Fruit fly (Drosophila melanogaster) whole organism, embryonic: ENCODE measurements around the gene Mst89B.

Source experiments
- CG10209 ChIP-seq: fragments of 200-800 bp; sonication (Bioruptor generic); optimal IDR thresholded peaks from 3 replicates; lab custom pipeline; 2017; ENCODE audit warnings: missing biosample characterization, mild to moderate bottlenecking, missing genetic modification characterization, missing genetic modification reagents
- CG10274 ChIP-seq: fragments of 200-800 bp; sonication (Bioruptor generic); optimal IDR thresholded peaks from 3 replicates; lab custom pipeline; 2017; ENCODE audit warnings: missing biosample characterization, mild to moderate bottlenecking, missing genetic modification characterization
- CG12071 ChIP-seq: fragments of 200-800 bp; sonication (Bioruptor generic); optimal IDR thresholded peaks from 3 replicates; lab custom pipeline; 2018; ENCODE audit warnings: missing biosample characterization, mild to moderate bottlenecking, missing genetic modification characterization
- CG12155 ChIP-seq: fragments of 200-800 bp; sonication (Bioruptor generic); optimal IDR thresholded peaks from 3 replicates; lab custom pipeline; 2016; ENCODE audit warnings: missing biosample characterization, missing genetic modification characterization
- CG13287 ChIP-seq: fragments of 200-800 bp; sonication (Bioruptor generic); IDR thresholded peaks from 2 replicates; pipeline ENCODE4 v1.3.6; 2022; ENCODE audit warnings: missing biosample characterization, missing genetic modification characterization; ENCODE audit not compliant: partially characterized antibody
- CG13424 ChIP-seq: fragments of 200-800 bp; sonication (Bioruptor generic); optimal IDR thresholded peaks from 2 replicates; lab custom pipeline; 2019; ENCODE audit warnings: missing biosample characterization, mild to moderate bottlenecking, missing genetic modification characterization, moderate library complexity
- CG15514 ChIP-seq: fragments of 200-800 bp; sonication (Bioruptor generic); optimal IDR thresholded peaks from 3 replicates; lab custom pipeline; 2017; ENCODE audit warnings: missing biosample characterization, missing genetic modification characterization, mild to moderate bottlenecking, moderate library complexity, missing genetic modification reagents
- CG1603 ChIP-seq: fragments of 200-800 bp; sonication (Bioruptor generic); optimal IDR thresholded peaks from 2 replicates; lab custom pipeline; 2019; ENCODE audit warnings: missing biosample characterization, mild to moderate bottlenecking, missing genetic modification characterization, moderate library complexity
- CG17359 ChIP-seq: fragments of 200-800 bp; sonication (Bioruptor generic); optimal IDR thresholded peaks from 3 replicates; lab custom pipeline; 2018; ENCODE audit warnings: missing biosample characterization, mild to moderate bottlenecking, missing genetic modification characterization, moderate library complexity
- CG30020 ChIP-seq: fragments of 200-800 bp; optimal IDR thresholded peaks from 2 replicates; lab custom pipeline; 2019; ENCODE audit warnings: missing biosample characterization, mild to moderate bottlenecking, missing genetic modification characterization, moderate library complexity
- CG3838 ChIP-seq: fragments of 200-800 bp; sonication (Bioruptor generic); optimal IDR thresholded peaks from 3 replicates; lab custom pipeline; 2016; ENCODE audit warnings: missing biosample characterization, missing genetic modification characterization
- CG3847 ChIP-seq: fragments of 200-800 bp; sonication (Bioruptor generic); IDR thresholded peaks from 2 replicates; pipeline ENCODE4 v1.3.6; 2022; ENCODE audit warnings: missing biosample characterization, missing genetic modification characterization
- CG7839 ChIP-seq: fragments of 200-800 bp; sonication (Bioruptor generic); optimal IDR thresholded peaks from 3 replicates; lab custom pipeline; 2018; ENCODE audit warnings: missing biosample characterization, mild to moderate bottlenecking, missing genetic modification characterization, moderate library complexity
- CG7987 ChIP-seq: fragments of 200-800 bp; sonication (Bioruptor generic); optimal IDR thresholded peaks from 2 replicates; lab custom pipeline; 2018; ENCODE audit warnings: missing biosample characterization, mild to moderate bottlenecking, missing genetic modification characterization, moderate library complexity
- CG8089 ChIP-seq: fragments of 200-800 bp; sonication (Bioruptor generic); optimal IDR thresholded peaks from 3 replicates; lab custom pipeline; 2016; ENCODE audit warnings: missing biosample characterization, missing genetic modification characterization
- CG8290 ChIP-seq, 3 experiments: fragments of 200-800 bp; sonication (Bioruptor generic); optimal IDR thresholded peaks; 2 replicates each; lab custom pipeline; 2016 to 2019; ENCODE audit warnings: missing biosample characterization in 3 of 3, missing genetic modification characterization in 3 of 3, mild to moderate bottlenecking in 2 of 3, moderate library complexity in 1 of 3
- CG8924 ChIP-seq: fragments of 200-800 bp; optimal IDR thresholded peaks from 3 replicates; lab custom pipeline; 2019; ENCODE audit warnings: missing biosample characterization, mild to moderate bottlenecking, missing genetic modification characterization, moderate library complexity
- Chrac-16 ChIP-seq: fragments of 200-800 bp; sonication (Bioruptor generic); optimal IDR thresholded peaks from 3 replicates; lab custom pipeline; 2016; ENCODE audit warnings: missing biosample characterization, missing genetic modification characterization
- Doc3 ChIP-seq: fragments of 200-800 bp; sonication (Bioruptor generic); IDR thresholded peaks from 3 replicates; pipeline ENCODE4 v1.3.6; 2022; ENCODE audit warnings: missing biosample characterization, missing genetic modification characterization; ENCODE audit not compliant: partially characterized antibody
- E2f1 ChIP-seq: fragments of 200-800 bp; sonication (Bioruptor generic); IDR thresholded peaks from 2 replicates; pipeline ENCODE4 v1.3.6; 2022; ENCODE audit warnings: missing biosample characterization, missing genetic modification characterization
- Fer3 ChIP-seq: fragments of 200-800 bp; sonication (Bioruptor generic); optimal IDR thresholded peaks from 2 replicates; lab custom pipeline; 2018; ENCODE audit warnings: missing biosample characterization, mild to moderate bottlenecking, missing genetic modification characterization, moderate library complexity
- HLHmδ ChIP-seq: fragments of 200-800 bp; sonication (Bioruptor generic); optimal IDR thresholded peaks from 2 replicates; lab custom pipeline; 2018; ENCODE audit warnings: missing biosample characterization, mild to moderate bottlenecking, missing genetic modification characterization, moderate library complexity
- Hmr ChIP-seq: fragments of 200-800 bp; sonication (Bioruptor generic); optimal IDR thresholded peaks from 3 replicates; lab custom pipeline; 2017; ENCODE audit warnings: mild to moderate bottlenecking, missing biosample characterization, missing genetic modification reagents, missing genetic modification characterization
- Jarid2 ChIP-seq: fragments of 200-800 bp; sonication (Bioruptor generic); optimal IDR thresholded peaks from 3 replicates; lab custom pipeline; 2017; ENCODE audit warnings: mild to moderate bottlenecking, missing biosample characterization, missing genetic modification reagents, missing genetic modification characterization
- Meics ChIP-seq: fragments of 200-800 bp; sonication (Bioruptor generic); optimal IDR thresholded peaks from 2 replicates; lab custom pipeline; 2017; ENCODE audit warnings: missing biosample characterization, mild to moderate bottlenecking, missing genetic modification characterization
- Nf-YA ChIP-seq: fragments of 200-800 bp; sonication (Bioruptor generic); IDR thresholded peaks from 2 replicates; pipeline ENCODE4 v1.3.6; 2022; ENCODE audit warnings: missing biosample characterization, missing genetic modification characterization
- Nf-YC ChIP-seq: fragments of 200-800 bp; optimal IDR thresholded peaks from 3 replicates; lab custom pipeline; 2019; ENCODE audit warnings: missing biosample characterization, mild to moderate bottlenecking, missing genetic modification characterization, moderate library complexity
- Pdp1 ChIP-seq, 2 experiments: fragments of 200-800 bp; sonication (Bioruptor generic); optimal IDR thresholded peaks; 3 replicates each; lab custom pipeline; 2016; ENCODE audit warnings: missing biosample characterization in 2 of 2, missing genetic modification characterization in 2 of 2, mild to moderate bottlenecking in 1 of 2, moderate library complexity in 1 of 2
- Xbp1 ChIP-seq: fragments of 200-800 bp; sonication (Bioruptor generic); optimal IDR thresholded peaks from 3 replicates; lab custom pipeline; 2016; ENCODE audit warnings: missing biosample characterization, mild to moderate bottlenecking, missing genetic modification characterization
- amos ChIP-seq: fragments of 200-800 bp; sonication (Bioruptor generic); IDR thresholded peaks from 2 replicates; pipeline ENCODE4 v1.3.6; 2022; ENCODE audit warnings: missing biosample characterization, missing genetic modification characterization; ENCODE audit not compliant: partially characterized antibody
- bbx ChIP-seq: fragments of 200-800 bp; sonication (Bioruptor generic); IDR thresholded peaks from 2 replicates; pipeline ENCODE4 v1.3.6; 2022; ENCODE audit warnings: missing biosample characterization, missing genetic modification characterization; ENCODE audit not compliant: partially characterized antibody
- chn ChIP-seq: fragments of 200-800 bp; sonication (Bioruptor generic); optimal IDR thresholded peaks from 2 replicates; lab custom pipeline; 2016; ENCODE audit warnings: missing biosample characterization, missing genetic modification characterization
- ci ChIP-seq: fragments of 200-800 bp; sonication (Bioruptor generic); IDR thresholded peaks from 3 replicates; pipeline ENCODE4 v1.3.6; 2022; ENCODE audit warnings: missing biosample characterization, missing genetic modification characterization
- disco-r ChIP-seq: fragments of 200-800 bp; sonication (Bioruptor generic); optimal IDR thresholded peaks from 2 replicates; lab custom pipeline; 2016; ENCODE audit warnings: missing biosample characterization, missing genetic modification characterization
- fd96Cb ChIP-seq: fragments of 200-800 bp; sonication (Bioruptor generic); optimal IDR thresholded peaks from 2 replicates; lab custom pipeline; 2018; ENCODE audit warnings: missing biosample characterization, mild to moderate bottlenecking, missing genetic modification characterization, moderate library complexity
- ftz-f1 ChIP-seq: fragments of 200-800 bp; sonication (Bioruptor generic); optimal IDR thresholded peaks from 2 replicates; lab custom pipeline; 2016; ENCODE audit warnings: missing biosample characterization, missing genetic modification characterization
- gsb-n ChIP-seq: fragments of 200-800 bp; sonication (Bioruptor generic); optimal IDR thresholded peaks from 3 replicates; lab custom pipeline; 2018; ENCODE audit warnings: missing biosample characterization, mild to moderate bottlenecking, missing genetic modification characterization
- hb ChIP-seq: fragments of 200-800 bp; sonication (Bioruptor generic); IDR thresholded peaks from 3 replicates; pipeline ENCODE4 v1.3.6; 2022; ENCODE audit warnings: missing biosample characterization, missing genetic modification characterization; ENCODE audit not compliant: partially characterized antibody
- lbe ChIP-seq: fragments of 200-800 bp; sonication (Bioruptor generic); optimal IDR thresholded peaks from 2 replicates; lab custom pipeline; 2016; ENCODE audit warnings: missing biosample characterization, mild to moderate bottlenecking, missing genetic modification characterization
- lola ChIP-seq, 3 experiments: fragments of >200 bp in 2 of 3; fragments of 200-800 bp in 1 of 3; sonication (Bioruptor generic) in 1 of 3; optimal IDR thresholded peaks; 2 replicates each; lab custom pipeline; 2017 to 2019; ENCODE audit warnings: missing biosample characterization in 3 of 3, missing genetic modification characterization in 3 of 3, mild to moderate bottlenecking in 1 of 3, moderate library complexity in 1 of 3
- oc ChIP-seq: fragments of 200-800 bp; sonication (Bioruptor generic); optimal IDR thresholded peaks from 2 replicates; lab custom pipeline; 2018; ENCODE audit warnings: missing biosample characterization, mild to moderate bottlenecking, missing genetic modification characterization, moderate library complexity
- org-1 ChIP-seq: fragments of 200-800 bp; sonication (Bioruptor generic); optimal IDR thresholded peaks from 2 replicates; lab custom pipeline; 2017; ENCODE audit warnings: missing biosample characterization, missing genetic modification characterization
- slbo ChIP-seq: fragments of 200-800 bp; sonication (Bioruptor generic); IDR thresholded peaks from 2 replicates; pipeline ENCODE4 v1.3.6; 2022; ENCODE audit warnings: missing biosample characterization, missing genetic modification characterization
- tna ChIP-seq: fragments of 200-800 bp; sonication (Bioruptor generic); IDR thresholded peaks from 2 replicates; pipeline ENCODE4 v1.3.6; 2022; ENCODE audit warnings: missing biosample characterization, missing genetic modification characterization; ENCODE audit not compliant: partially characterized antibody
- trem ChIP-seq: fragments of 200-800 bp; optimal IDR thresholded peaks from 3 replicates; lab custom pipeline; 2019; ENCODE audit warnings: missing biosample characterization, mild to moderate bottlenecking, missing genetic modification characterization, moderate library complexity
- trh ChIP-seq: fragments of 200-800 bp; sonication (Bioruptor generic); optimal IDR thresholded peaks from 2 replicates; lab custom pipeline; 2016; ENCODE audit warnings: missing biosample characterization, missing genetic modification characterization
- twi ChIP-seq: fragments of 200-800 bp; optimal IDR thresholded peaks from 2 replicates; lab custom pipeline; 2019; ENCODE audit warnings: missing biosample characterization, mild to moderate bottlenecking, missing genetic modification characterization, moderate library complexity

Gene Mst89B

dm6 chr3R:16241102-16241779, 25.6 kb upstream of the Mst89B start (continued):
- no peak for TF ChIP-seq CG7839 (tag; lab: Kevin White, UChicago)
- peak; percentile 29 for TF ChIP-seq gsb-n (tag; lab: Kevin White, UChicago)
- no peak for TF ChIP-seq trh
- peak; percentile 51 for TF ChIP-seq CG12071 (GFP tag; lab: Kevin White, UChicago)
- no peak for TF ChIP-seq amos (GFP tag; lab: Robert Waterston, UW)
- peak; percentile 42 for TF ChIP-seq CG15514 (GFP tag; lab: Kevin White, UChicago)
- peak; percentile 43 for TF ChIP-seq CG1603
- TF ChIP-seq ci: no peak
- no peak for TF ChIP-seq CG10274
- peak; percentile 52 for TF ChIP-seq CG12155
- no peak for TF ChIP-seq CG13287 (GFP tag; lab: Robert Waterston, UW)
- TF ChIP-seq Xbp1 (GFP tag; lab: Kevin White, UChicago): no peak
- TF ChIP-seq Jarid2: peak; percentile 94
- peak; percentile 16 for TF ChIP-seq Fer3 (tag; lab: Kevin White, UChicago)
- TF ChIP-seq bbx (GFP tag; lab: Robert Waterston, UW): no peak
- TF ChIP-seq Doc3: no peak
- TF ChIP-seq CG7987 (GFP tag; lab: Kevin White, UChicago): peak; percentile 69
- no peak for TF ChIP-seq hb (GFP tag; lab: Robert Waterston, UW)
- TF ChIP-seq CG30020 (tag; lab: Kevin White, UChicago): no peak
- no peak for TF ChIP-seq Meics (GFP tag; lab: Kevin White, UChicago)
- peak; percentile 31 for TF ChIP-seq Chrac-16
- TF ChIP-seq lbe (GFP tag; lab: Kevin White, UChicago): peak; percentile 58
- peak; percentile 30 to 98 for TF ChIP-seq Pdp1 (GFP tag; optimal IDR thresholded peaks at IDR 0.05; lab: Kevin White, UChicago)
- TF ChIP-seq twi (tag; lab: Kevin White, UChicago): peak; percentile 84
- TF ChIP-seq CG8924 (tag; lab: Kevin White, UChicago): peak; percentile 65
- TF ChIP-seq CG10209 (GFP tag; lab: Kevin White, UChicago): no peak
- peak; percentile 0 for TF ChIP-seq trem (tag; lab: Kevin White, UChicago)
- TF ChIP-seq Nf-YC: peak; percentile 49
- peak in 1 of 3 experiments; percentile 41 for TF ChIP-seq lola (GFP tag; optimal IDR thresholded peaks at IDR 0.05; lab: Kevin White, UChicago)
- TF ChIP-seq CG3847: no peak
- TF ChIP-seq CG8290 (GFP tag; optimal IDR thresholded peaks at IDR 0.05; lab: Kevin White, UChicago): peak; percentile 45
- TF ChIP-seq CG8290 (tag; optimal IDR thresholded peaks at IDR 0.05; lab: Kevin White, UChicago): peak; percentile 22 to 90
- TF ChIP-seq HLHmδ (GFP tag; lab: Kevin White, UChicago): no peak
- TF ChIP-seq oc (tag; lab: Kevin White, UChicago): peak; percentile 82
- peak; percentile 9 for TF ChIP-seq fd96Cb (tag; lab: Kevin White, UChicago)
- TF ChIP-seq slbo (GFP tag; lab: Robert Waterston, UW): no peak
- peak; percentile 88 for TF ChIP-seq ftz-f1 (GFP tag; lab: Kevin White, UChicago)
- TF ChIP-seq CG13424: peak; percentile 54
- TF ChIP-seq E2f1 (GFP tag; lab: Robert Waterston, UW): no peak
- no peak for TF ChIP-seq tna (GFP tag; lab: Robert Waterston, UW)
- TF ChIP-seq org-1 (GFP tag; lab: Kevin White, UChicago): no peak
- TF ChIP-seq CG17359 (tag; lab: Kevin White, UChicago): no peak
- no peak for TF ChIP-seq disco-r
- no peak for TF ChIP-seq chn
- peak; percentile 18 for TF ChIP-seq CG8089 (GFP tag; lab: Kevin White, UChicago)
- no peak for TF ChIP-seq CG3838 (GFP tag; lab: Kevin White, UChicago)
- no peak for TF ChIP-seq Nf-YA (GFP tag; lab: Robert Waterston, UW)
- peak; percentile 77 for TF ChIP-seq Hmr (GFP tag; lab: Kevin White, UChicago)
